Worm (Caenorhabditis elegans) whole organism, mixed stage, embryonic: Measurements from ENCODE around the gene set-31.

Source experiments
- M03D4.4 ChIP-seq: sonication (generic microtip); optimal IDR thresholded peaks from 2 replicates; lab custom pipeline; 2017; ENCODE audit warnings: mild to moderate bottlenecking, missing genetic modification characterization, missing compliant biosample characterization
- bed-3 ChIP-seq: fragments of 200-800 bp; sonication (Bioruptor generic); optimal IDR thresholded peaks from 3 replicates; lab custom pipeline; 2018; ENCODE audit warnings: mild to moderate bottlenecking, missing genetic modification characterization, moderate library complexity, missing compliant biosample characterization
- blmp-1 ChIP-seq: fragments of 150-350 bp; optimal IDR thresholded peaks from 2 replicates; lab custom pipeline; 2014; ENCODE audit warnings: missing biosample characterization, missing genetic modification characterization
- ceh-39 ChIP-seq: fragments of 150-350 bp; optimal IDR thresholded peaks from 2 replicates; lab custom pipeline; 2014; ENCODE audit warnings: missing biosample characterization, missing genetic modification characterization
- ceh-43 ChIP-seq: fragments of 200-800 bp; sonication (Bioruptor generic); optimal IDR thresholded peaks from 2 replicates; lab custom pipeline; 2018; ENCODE audit warnings: mild to moderate bottlenecking, missing genetic modification characterization, moderate library complexity, missing compliant biosample characterization
- ceh-83 ChIP-seq: fragments of 200-800 bp; sonication (Bioruptor generic); optimal IDR thresholded peaks from 2 replicates; lab custom pipeline; 2018; ENCODE audit warnings: mild to moderate bottlenecking, missing genetic modification characterization, missing compliant biosample characterization
- ces-1 ChIP-seq: fragments of 150-350 bp; optimal IDR thresholded peaks from 2 replicates; lab custom pipeline; 2014; ENCODE audit warnings: missing biosample characterization, missing genetic modification reagents, missing genetic modification characterization
- cnd-1 ChIP-seq: fragments of 200-800 bp; sonication (Bioruptor generic); optimal IDR thresholded peaks from 2 replicates; lab custom pipeline; 2018; ENCODE audit warnings: mild to moderate bottlenecking, missing genetic modification characterization, missing compliant biosample characterization
- drap-1 ChIP-seq: fragments of 200-800 bp; sonication (Bioruptor generic); optimal IDR thresholded peaks from 3 replicates; lab custom pipeline; 2018; ENCODE audit warnings: mild to moderate bottlenecking, missing genetic modification characterization, missing compliant biosample characterization
- elt-1 ChIP-seq: sonication (generic microtip); optimal IDR thresholded peaks from 2 replicates; lab custom pipeline; 2017; ENCODE audit warnings: missing genetic modification characterization, mild to moderate bottlenecking, missing compliant biosample characterization, antibody characterized with exemption, moderate library complexity, borderline replicate concordance; ENCODE audit not compliant: insufficient read depth
- elt-3 ChIP-seq: fragments of 150-350 bp; optimal IDR thresholded peaks from 2 replicates; lab custom pipeline; 2014; ENCODE audit warnings: missing biosample characterization, missing genetic modification characterization
- flh-1 ChIP-seq: fragments of 200-800 bp; sonication (Bioruptor generic); optimal IDR thresholded peaks from 2 replicates; lab custom pipeline; 2018; ENCODE audit warnings: mild to moderate bottlenecking, missing genetic modification characterization, moderate library complexity, missing compliant biosample characterization
- ham-2 ChIP-seq: fragments of 200-800 bp; sonication (Bioruptor generic); optimal IDR thresholded peaks from 2 replicates; lab custom pipeline; 2018; ENCODE audit warnings: mild to moderate bottlenecking, missing genetic modification characterization, missing compliant biosample characterization
- hlh-1 ChIP-seq: fragments of 150-350 bp; optimal IDR thresholded peaks from 2 replicates; lab custom pipeline; 2014; ENCODE audit warnings: missing biosample characterization, missing genetic modification reagents, missing genetic modification characterization
- lin-13 ChIP-seq: fragments of 150-350 bp; optimal IDR thresholded peaks from 2 replicates; lab custom pipeline; 2014; ENCODE audit warnings: missing biosample characterization, missing genetic modification characterization
- lin-32 ChIP-seq: fragments of 200-800 bp; sonication (Bioruptor generic); optimal IDR thresholded peaks from 2 replicates; lab custom pipeline; 2018; ENCODE audit warnings: mild to moderate bottlenecking, missing genetic modification characterization, missing compliant biosample characterization
- lsy-2 ChIP-seq: fragments of 150-350 bp; optimal IDR thresholded peaks from 2 replicates; lab custom pipeline; 2014; ENCODE audit warnings: missing biosample characterization, missing genetic modification characterization
- mab-5 ChIP-seq: fragments of 150-350 bp; optimal IDR thresholded peaks from 2 replicates; lab custom pipeline; 2014; ENCODE audit warnings: missing biosample characterization, missing genetic modification characterization
- mep-1 ChIP-seq: fragments of 150-350 bp; optimal IDR thresholded peaks from 2 replicates; lab custom pipeline; 2017; ENCODE audit warnings: missing biosample characterization, missing genetic modification reagents, missing genetic modification characterization, inconsistent platforms
- mls-2 ChIP-seq: sonication (generic microtip); optimal IDR thresholded peaks from 2 replicates; lab custom pipeline; 2016; ENCODE audit warnings: mild to moderate bottlenecking, missing genetic modification characterization, moderate library complexity, missing compliant biosample characterization
- nhr-12 ChIP-seq: fragments of 150-350 bp; optimal IDR thresholded peaks from 2 replicates; lab custom pipeline; 2014; ENCODE audit warnings: missing biosample characterization, missing genetic modification characterization
- nhr-2 ChIP-seq: fragments of 150-350 bp; optimal IDR thresholded peaks from 2 replicates; lab custom pipeline; 2014; ENCODE audit warnings: missing biosample characterization, missing genetic modification characterization
- nhr-237 ChIP-seq: fragments of 150-350 bp; optimal IDR thresholded peaks from 2 replicates; lab custom pipeline; 2014; ENCODE audit warnings: missing biosample characterization, missing genetic modification characterization
- nhr-76 ChIP-seq: sonication (generic microtip); optimal IDR thresholded peaks from 2 replicates; lab custom pipeline; 2017; ENCODE audit warnings: missing biosample characterization, missing genetic modification characterization
- pha-4 ChIP-seq: fragments of 150-350 bp; optimal IDR thresholded peaks from 2 replicates; lab custom pipeline; 2018; ENCODE audit warnings: missing biosample characterization, missing genetic modification reagents, missing genetic modification characterization
- sem-2 ChIP-seq: fragments of 200-800 bp; sonication (Bioruptor generic); optimal IDR thresholded peaks from 2 replicates; lab custom pipeline; 2018; ENCODE audit warnings: mild to moderate bottlenecking, missing genetic modification characterization, missing compliant biosample characterization
- snpc-4 ChIP-seq: fragments of 150-350 bp; optimal IDR thresholded peaks from 2 replicates; lab custom pipeline; 2014; ENCODE audit warnings: missing biosample characterization, missing genetic modification characterization
- sptf-1 ChIP-seq: sonication (generic microtip); optimal IDR thresholded peaks from 2 replicates; lab custom pipeline; 2017; ENCODE audit warnings: mild to moderate bottlenecking, missing genetic modification characterization, moderate library complexity, missing compliant biosample characterization
- tbx-8 ChIP-seq: fragments of 200-800 bp; sonication (Bioruptor generic); optimal IDR thresholded peaks from 2 replicates; lab custom pipeline; 2018; ENCODE audit warnings: mild to moderate bottlenecking, missing genetic modification characterization, moderate library complexity, missing compliant biosample characterization
- unc-120 ChIP-seq: sonication (generic microtip); optimal IDR thresholded peaks from 2 replicates; lab custom pipeline; 2017; ENCODE audit warnings: missing genetic modification characterization, missing compliant biosample characterization; ENCODE audit not compliant: poor library complexity, severe bottlenecking
- unc-39 ChIP-seq: fragments of 150-350 bp; optimal IDR thresholded peaks from 2 replicates; lab custom pipeline; 2014; ENCODE audit warnings: missing biosample characterization, missing genetic modification characterization
- unc-62 ChIP-seq: fragments of 150-350 bp; optimal IDR thresholded peaks from 2 replicates; lab custom pipeline; 2014; ENCODE audit warnings: missing biosample characterization, missing genetic modification reagents, missing genetic modification characterization
- zip-8 ChIP-seq: fragments of 150-350 bp; optimal IDR thresholded peaks from 2 replicates; lab custom pipeline; 2014; ENCODE audit warnings: missing biosample characterization, missing genetic modification characterization

Gene set-31

DNA sequence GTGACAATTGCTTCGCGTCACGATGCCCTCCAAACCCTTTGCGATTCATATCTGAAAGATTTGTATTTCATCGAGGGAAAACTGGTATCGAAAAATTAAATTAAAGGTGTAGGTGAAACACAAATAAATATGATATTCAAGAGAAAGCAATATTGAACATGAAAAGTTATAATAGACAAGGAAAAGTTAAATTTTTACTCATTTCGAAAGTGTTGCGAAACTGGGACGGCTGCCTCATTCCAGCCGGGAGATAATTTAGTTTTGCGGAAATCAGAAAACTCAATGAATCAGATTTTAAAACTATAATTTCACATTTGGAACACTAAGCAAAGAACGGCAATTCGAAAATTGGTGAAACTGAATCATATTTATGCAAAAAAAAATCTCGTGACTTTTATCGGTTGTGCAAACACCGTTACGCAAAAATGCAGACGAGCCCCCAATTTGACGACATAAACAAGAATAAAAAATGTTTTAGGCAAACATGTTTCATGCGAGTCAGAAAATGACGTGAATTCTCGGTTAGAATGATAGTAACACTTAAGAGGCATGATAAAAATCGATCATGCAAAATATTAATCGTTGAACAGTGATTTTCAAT is 2.6 kb upstream of the set-31 start, which contains the start of the genes nxf-1 and C15H11.11:
TSS of gene nxf-1 (minus strand) at position 51 of the 601 bp plus-strand sequence.
TSS of gene C15H11.11 (plus strand) at position 536 of the 601 bp plus-strand sequence.
- peak; percentile 13 for TF ChIP-seq pha-4
- TF ChIP-seq lsy-2 (tag; lab: Kevin White, UChicago): no peak
- no peak for TF ChIP-seq blmp-1 (tag; lab: Kevin White, UChicago)
- peak; percentile 56 for TF ChIP-seq ces-1 (GFP tag; lab: Kevin White, UChicago)
- peak; percentile 94 for TF ChIP-seq ceh-39

- TF ChIP-seq drap-1 (GFP tag; lab: Kevin White, UChicago): no peak
- no peak for TF ChIP-seq cnd-1 (tag; lab: Kevin White, UChicago)
- TF ChIP-seq mab-5 (tag; lab: Kevin White, UChicago): no peak
- TF ChIP-seq ceh-83 (GFP tag; lab: Kevin White, UChicago): no peak
- TF ChIP-seq elt-1 (tag; lab: Kevin White, UChicago): no peak
- no peak for TF ChIP-seq nhr-12 (tag; lab: Kevin White, UChicago)
- TF ChIP-seq unc-62 (GFP tag; lab: Kevin White, UChicago): no peak
- TF ChIP-seq ceh-39: no peak
- no peak for TF ChIP-seq mls-2 (tag; lab: Kevin White, UChicago)
- no peak for TF ChIP-seq nhr-76 (tag; lab: Kevin White, UChicago)
- TF ChIP-seq lin-13 (tag; lab: Kevin White, UChicago): no peak
- no peak for TF ChIP-seq lsy-2 (tag; lab: Kevin White, UChicago)
- TF ChIP-seq pha-4: no peak
- no peak for TF ChIP-seq sem-2
- TF ChIP-seq M03D4.4 (tag; lab: Kevin White, UChicago): no peak
- no peak for TF ChIP-seq unc-39 (tag; lab: Kevin White, UChicago)
Measured at ce11 chrV:14419855-14420254, 2.2 kb downstream of the set-31 start.

DNA sequence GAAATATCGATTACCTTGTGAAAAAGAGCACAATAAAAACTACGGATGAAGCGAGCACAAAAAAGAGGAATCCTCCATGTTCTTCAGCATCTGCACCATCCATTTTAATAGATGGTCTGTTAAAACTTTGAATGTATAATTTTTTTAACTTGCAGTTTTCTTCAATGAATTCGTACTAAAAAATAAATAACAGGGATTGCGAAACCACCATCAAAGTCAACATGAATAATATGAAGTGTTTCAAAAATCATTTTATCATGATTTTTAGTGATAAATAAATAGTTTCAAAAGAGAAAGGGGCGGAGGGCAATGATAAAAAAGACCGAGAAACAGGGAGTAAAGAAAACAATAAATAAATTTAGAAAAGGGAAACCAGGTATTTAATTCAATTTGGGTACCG is 3.6 kb downstream of the set-31 start, which contains the start of gene dhs-22:
TSS of gene dhs-22 (minus strand) at position 116 of the 400 bp plus-strand sequence.
- TF ChIP-seq ces-1 (GFP tag; lab: Kevin White, UChicago) (no peak), ceh-39 (no peak), elt-1 (tag; lab: Kevin White, UChicago) (no peak)
- TF ChIP-seq, all 35 proteins: peak for 0

DNA sequence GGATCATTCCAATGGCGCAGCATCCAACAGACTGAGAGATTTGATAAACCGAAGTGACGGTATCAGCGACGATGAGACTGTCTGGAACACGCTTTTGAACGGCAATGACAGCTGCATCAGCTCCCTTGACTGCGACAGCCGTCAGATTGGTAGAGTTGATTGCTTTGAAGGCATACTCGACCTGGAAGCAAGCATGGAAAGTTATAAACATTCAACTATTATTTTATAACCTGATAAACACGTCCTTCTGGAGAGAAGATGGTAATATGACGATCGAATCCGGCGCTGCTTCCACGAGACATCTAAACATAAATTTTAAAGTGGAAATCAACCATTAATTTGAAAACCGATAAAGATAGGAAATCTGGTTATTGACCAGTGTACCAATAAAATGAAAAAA is 4.6 kb downstream of the set-31 start, which contains the start of gene pas-1:
TSS of gene pas-1 (minus strand) at position 302 of the 400 bp plus-strand sequence.
- no peak for TF ChIP-seq mls-2 (tag; lab: Kevin White, UChicago)
- TF ChIP-seq flh-1 (GFP tag; lab: Kevin White, UChicago): no peak
- no peak for TF ChIP-seq mab-5 (tag; lab: Kevin White, UChicago)
- no peak for TF ChIP-seq pha-4
- no peak for TF ChIP-seq blmp-1 (tag; lab: Kevin White, UChicago)
- TF ChIP-seq mep-1 (tag; lab: Kevin White, UChicago): no peak

DNA sequence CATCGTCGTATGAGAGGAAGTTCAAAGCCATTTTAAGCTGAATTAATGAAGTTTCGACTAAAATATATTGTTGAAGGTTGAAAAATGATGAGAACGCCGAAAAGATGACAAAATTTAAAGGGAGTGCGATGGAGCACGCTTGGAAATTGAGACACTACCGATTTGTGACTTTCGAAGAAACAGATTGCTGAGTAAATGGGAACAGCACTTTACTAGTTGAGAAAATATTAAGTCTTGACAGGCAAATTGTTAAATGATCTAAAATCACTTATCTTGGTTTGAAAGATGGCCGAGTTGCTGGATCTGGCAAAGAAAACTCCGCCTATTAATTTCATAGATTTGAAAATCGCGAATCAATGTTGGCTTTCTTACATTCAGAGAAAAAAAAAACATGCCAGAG is 5.6 kb downstream of the set-31 start, which contains the start of gene rpoa-12:
TSS of gene rpoa-12 (minus strand) at position 37 of the 400 bp plus-strand sequence.
- peak; percentile 21 for TF ChIP-seq mep-1 (tag; lab: Kevin White, UChicago)
- TF ChIP-seq ces-1 (GFP tag; lab: Kevin White, UChicago): peak; percentile 41
- TF ChIP-seq bed-3 (GFP tag; lab: Kevin White, UChicago): no peak
- peak; percentile 69 for TF ChIP-seq drap-1 (GFP tag; lab: Kevin White, UChicago)
- peak; percentile 16 for TF ChIP-seq nhr-237 (tag; lab: Kevin White, UChicago)

DNA sequence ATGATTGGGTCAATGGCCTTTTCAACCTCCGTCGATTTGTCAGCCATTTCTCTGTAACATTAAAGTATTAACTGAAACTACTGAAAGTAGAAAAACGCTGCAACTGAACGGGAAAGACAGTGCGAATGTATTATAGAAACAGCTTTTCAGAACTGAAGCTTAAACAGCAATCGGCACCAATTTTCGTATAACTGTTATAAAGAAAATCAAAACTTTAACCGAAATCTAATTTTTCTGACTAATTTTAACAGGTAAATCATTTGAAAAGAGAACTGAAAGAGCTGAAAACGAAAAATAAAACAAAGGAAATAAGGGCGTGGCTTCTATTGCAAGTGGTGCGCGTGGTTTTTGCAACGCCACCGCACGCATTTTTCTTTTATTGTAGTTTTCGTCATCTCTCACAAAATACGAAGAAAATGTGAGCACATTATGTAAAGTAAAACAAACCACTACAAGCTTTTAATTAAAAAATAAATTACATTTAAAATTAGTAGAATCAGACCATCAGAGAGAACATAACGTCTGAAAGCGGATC is 7.3 kb downstream of the set-31 start, which contains the start of gene rrsr-1:
TSS of gene rrsr-1 (minus strand) at position 51 of the 535 bp plus-strand sequence.
- no peak for TF ChIP-seq mab-5 (tag; lab: Kevin White, UChicago)
- no peak for TF ChIP-seq blmp-1 (tag; lab: Kevin White, UChicago)
- no peak for TF ChIP-seq tbx-8 (GFP tag; lab: Kevin White, UChicago)
- peak; percentile 46 for TF ChIP-seq M03D4.4 (tag; lab: Kevin White, UChicago)
- no peak for TF ChIP-seq ceh-83 (GFP tag; lab: Kevin White, UChicago)
- TF ChIP-seq unc-39 (tag; lab: Kevin White, UChicago): no peak
- TF ChIP-seq elt-3: no peak
- TF ChIP-seq hlh-1 (tag; lab: Kevin White, UChicago): peak; percentile 12
- peak; percentile 18 for TF ChIP-seq lsy-2 (tag; lab: Kevin White, UChicago)
- TF ChIP-seq lin-32 (GFP tag; lab: Kevin White, UChicago): no peak
- no peak for TF ChIP-seq sem-2
- no peak for TF ChIP-seq nhr-12 (tag; lab: Kevin White, UChicago)
- no peak for TF ChIP-seq cnd-1 (tag; lab: Kevin White, UChicago)
- TF ChIP-seq ces-1 (GFP tag; lab: Kevin White, UChicago): no peak
- no peak for TF ChIP-seq bed-3 (GFP tag; lab: Kevin White, UChicago)
- no peak for TF ChIP-seq nhr-76 (tag; lab: Kevin White, UChicago)
- TF ChIP-seq sptf-1 (tag; lab: Kevin White, UChicago): peak; percentile 36
- no peak for TF ChIP-seq zip-8 (tag; lab: Kevin White, UChicago)
- no peak for TF ChIP-seq nhr-237 (tag; lab: Kevin White, UChicago)
- no peak for TF ChIP-seq elt-1 (tag; lab: Kevin White, UChicago)
- TF ChIP-seq ham-2 (GFP tag; lab: Kevin White, UChicago): no peak
- no peak for TF ChIP-seq ceh-43 (GFP tag; lab: Kevin White, UChicago)
- no peak for TF ChIP-seq lin-13 (tag; lab: Kevin White, UChicago)
- TF ChIP-seq drap-1 (GFP tag; lab: Kevin White, UChicago): peak; percentile 54
- no peak for TF ChIP-seq flh-1 (GFP tag; lab: Kevin White, UChicago)
- no peak for TF ChIP-seq snpc-4 (tag; lab: Kevin White, UChicago)
- TF ChIP-seq ceh-39: no peak
- TF ChIP-seq nhr-2 (tag; lab: Kevin White, UChicago): peak; percentile 12
- TF ChIP-seq mep-1 (tag; lab: Kevin White, UChicago): no peak
- TF ChIP-seq unc-120: no peak
